Worm (Caenorhabditis elegans): ENCODE measurements around the gene hsp-90.

DNA sequence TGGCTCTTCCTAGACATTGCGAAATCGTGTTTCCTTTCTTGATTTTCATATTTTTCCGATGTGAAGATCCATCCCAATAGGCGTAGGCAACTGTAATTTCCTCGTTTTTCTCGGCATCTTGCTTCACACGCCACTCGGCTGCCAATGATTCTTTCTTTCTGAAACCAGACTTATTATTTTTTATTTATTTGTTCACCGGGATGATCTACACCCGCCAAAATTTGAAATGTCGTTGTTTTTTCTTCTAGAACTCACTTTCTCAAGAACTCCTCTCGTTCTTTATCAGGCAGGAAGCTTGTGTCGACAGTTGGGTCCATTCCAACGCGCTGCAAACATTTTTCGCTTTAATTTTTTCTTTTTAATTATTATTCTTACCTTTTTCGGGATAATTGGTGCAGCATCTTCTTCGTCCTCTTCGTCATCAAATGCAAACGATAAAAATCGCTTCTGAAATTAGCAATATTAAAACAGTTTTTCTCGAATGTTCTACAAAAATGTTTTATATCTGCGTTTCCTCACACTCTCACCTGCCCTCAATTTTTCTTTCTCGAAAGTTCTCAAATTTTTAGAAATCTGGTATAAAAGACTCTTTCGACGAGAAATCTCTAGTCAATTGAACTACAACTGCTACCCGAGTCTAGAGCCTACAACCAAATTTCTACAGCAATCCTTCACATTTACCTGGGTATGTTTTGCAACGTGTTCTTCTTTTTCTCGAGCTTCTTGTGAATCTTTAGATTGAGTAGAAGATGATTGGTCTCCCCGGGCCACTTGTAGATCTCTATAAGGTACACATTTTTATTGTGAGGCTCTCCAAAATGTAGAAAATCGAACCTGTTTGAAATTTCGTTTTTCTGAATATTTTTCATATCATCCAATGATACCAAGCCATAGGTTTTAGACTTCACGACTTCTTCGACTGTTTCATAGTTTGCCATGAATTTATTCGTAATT is at the start of gene hsp-90:
- TF ChIP-seq ceh-82 (tag; optimal IDR thresholded peaks at IDR 0.05) (no peak), F13H6.1 (tag; optimal IDR thresholded peaks at IDR 0.05) (no peak), ztf-4 (tag; optimal IDR thresholded peaks at IDR 0.05) (no peak), snpc-4 (tag; optimal IDR thresholded peaks at IDR 0.05) (no peak), nhr-21 (tag; optimal IDR thresholded peaks at IDR 0.05) (no peak), lin-39 (tag; optimal IDR thresholded peaks at IDR 0.05) (no peak)

All from whole organism, L2 larva.